Worm (Caenorhabditis elegans): ENCODE results near the gene F14H8.2.

The F14H8.2 gene

DNA sequence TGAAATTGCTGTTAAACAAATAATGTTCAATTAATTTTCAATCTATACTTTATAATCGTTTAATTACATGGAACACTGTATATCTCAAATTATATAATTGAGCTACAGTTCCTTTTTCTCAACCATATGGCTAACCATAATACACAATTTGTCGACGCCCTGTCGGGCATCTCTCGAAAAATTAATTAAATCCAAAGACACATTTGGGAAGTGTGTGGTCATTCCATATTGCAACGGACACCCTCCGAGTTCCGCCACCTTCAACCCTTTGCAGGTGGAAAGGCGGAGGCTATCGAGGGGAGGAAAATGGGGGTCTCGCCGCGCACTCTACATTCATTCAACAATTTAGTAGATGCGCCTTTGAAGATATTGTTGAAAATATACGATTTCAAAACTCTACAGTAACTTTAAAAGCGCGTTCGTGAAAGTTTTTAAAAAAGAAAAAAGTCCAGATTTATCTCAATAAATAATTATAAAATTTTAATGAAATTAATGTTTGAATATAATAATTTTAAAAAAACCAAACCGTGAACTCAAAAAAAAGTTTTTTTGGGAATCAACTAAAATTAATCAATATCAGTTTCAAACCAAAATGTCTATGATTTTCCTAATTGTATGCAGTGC lies 8.9 kb upstream of the F14H8.2 start, which contains the start of gene F14H8.8:
Gene F14H8.8 (plus strand): TSS at position 574 of the 624 bp plus-strand sequence.
- peak in 1 of 2 experiments; percentile 7 for TF ChIP-seq lin-35 (GFP tag; optimal IDR thresholded peaks at IDR 0.05)
- peak; percentile 77 for TF ChIP-seq nhr-90 (tag; optimal IDR thresholded peaks at IDR 0.05; ENCODE audit: poor library complexity)
- TF ChIP-seq efl-3 (GFP tag; optimal IDR thresholded peaks at IDR 0.05), result no peak
- peak; percentile 55 for TF ChIP-seq nhr-47 (tag; optimal IDR thresholded peaks at IDR 0.05)
- peak; percentile 22 for TF ChIP-seq rnt-1 (tag; optimal IDR thresholded peaks at IDR 0.05)
- TF ChIP-seq swsn-7 (tag; optimal IDR thresholded peaks at IDR 0.05), result peak; percentile 43
- peak; percentile 69 for TF ChIP-seq nhr-19 (GFP tag; conservative IDR thresholded peaks at IDR 0.05)
- TF ChIP-seq C34B4.2 (tag; optimal IDR thresholded peaks at IDR 0.05), result no peak
- peak; percentile 49; the same call in 1 of the 2 replicates for TF ChIP-seq grh-1 (GFP tag; IDR thresholded peaks at IDR 0.05)
- peak in 1 of 3 experiments; percentile 12 for TF ChIP-seq dpl-1 (GFP tag; optimal IDR thresholded peaks at IDR 0.05)
- TF ChIP-seq blmp-1 (tag; optimal IDR thresholded peaks at IDR 0.05), result no peak
- TF ChIP-seq nhr-85 (tag), result peak; percentile 78
- TF ChIP-seq efl-1 (optimal IDR thresholded peaks at IDR 0.05), result peak in 1 of 2 experiments; percentile 22
- no peak for TF ChIP-seq efl-1 (GFP tag; optimal IDR thresholded peaks at IDR 0.05 in 1 of 2)
- TF ChIP-seq snpc-4 (tag; optimal IDR thresholded peaks at IDR 0.05), result peak; percentile 97
- TF ChIP-seq nhr-20 (tag; optimal IDR thresholded peaks at IDR 0.05), result peak; percentile 35

DNA sequence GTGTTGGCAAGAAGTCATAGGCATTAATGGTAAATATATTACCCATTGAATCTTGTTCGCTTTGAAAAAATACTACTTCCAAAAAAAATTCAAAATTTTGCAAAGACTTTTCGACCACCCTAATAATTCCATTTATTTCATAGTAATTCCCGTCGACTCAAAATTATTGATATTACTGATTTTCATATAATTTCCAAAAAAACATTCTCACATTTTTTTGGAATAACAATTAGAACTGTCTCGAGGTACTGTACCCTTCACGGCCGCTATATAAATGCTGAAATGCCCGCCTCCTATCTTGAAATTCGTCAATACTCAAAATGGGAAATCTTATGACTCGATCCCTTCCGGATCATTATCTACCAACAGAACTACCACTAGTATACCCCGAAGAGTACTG lies 3.4 kb upstream of the F14H8.2 start, which contains the start of gene F14H8.4:
Gene F14H8.4 (plus strand): TSS at position 301 of the 400 bp plus-strand sequence.
- TF ChIP-seq C34B4.2 (tag; optimal IDR thresholded peaks at IDR 0.05) (no peak), ceh-8 (GFP tag; optimal IDR thresholded peaks at IDR 0.05) (peak; percentile 58), nhr-84 (tag; optimal IDR thresholded peaks at IDR 0.05) (no peak)

- no peak for TF ChIP-seq ama-1 (optimal IDR thresholded peaks at IDR 0.05)
- no peak for TF ChIP-seq pqm-1 (tag; optimal IDR thresholded peaks at IDR 0.05)
- no peak for TF ChIP-seq fos-1 (tag; optimal IDR thresholded peaks at IDR 0.05)
- TF ChIP-seq ceh-88 (GFP tag; IDR thresholded peaks at IDR 0.05), result no peak
- no peak for TF ChIP-seq F16B12.6 (tag; optimal IDR thresholded peaks at IDR 0.05)
- TF ChIP-seq hlh-17 (GFP tag; optimal IDR thresholded peaks at IDR 0.05; ENCODE audit: borderline replicate concordance), result no peak
- TF ChIP-seq ztf-4 (tag; optimal IDR thresholded peaks at IDR 0.05), result no peak
- TF ChIP-seq sptf-1 (tag; optimal IDR thresholded peaks at IDR 0.05), result no peak
- TF ChIP-seq ceh-82 (tag; optimal IDR thresholded peaks at IDR 0.05), result no peak
- TF ChIP-seq unc-98 (GFP tag; IDR thresholded peaks at IDR 0.05), result no peak
- no peak for TF ChIP-seq Y116A8C.19 (tag; optimal IDR thresholded peaks at IDR 0.05; ENCODE audit: borderline replicate concordance)
- no peak for TF ChIP-seq ets-5 (GFP tag; IDR thresholded peaks at IDR 0.05)
Observed at ce11 chrV:15020732-15021131, 603 bp upstream of the F14H8.2 start, which contains the start of gene F14H8.5. TSS of gene F14H8.5 (plus strand) at chrV:15021032.

ce11 chrV:15016795-15017429 lies 3.2 kb downstream of the F14H8.2 start:
- TF ChIP-seq lin-14 (GFP tag; optimal IDR thresholded peaks at IDR 0.05) (peak; percentile 60), pax-3 (tag; optimal IDR thresholded peaks at IDR 0.05) (no peak), grh-1 (GFP tag; IDR thresholded peaks at IDR 0.05) (0 out of 2 replicates have a peak, but pooled peaks have one; percentile 26), elt-3 (tag; optimal IDR thresholded peaks at IDR 0.05) (peak in 1 of 6 experiments; percentile 16), rnt-1 (tag; optimal IDR thresholded peaks at IDR 0.05) (no peak), zag-1 (tag; optimal IDR thresholded peaks at IDR 0.05) (no peak), nhr-71 (tag; optimal IDR thresholded peaks at IDR 0.05) (peak; percentile 2), nhr-85 (tag) (peak; percentile 86)
